Worm (Caenorhabditis elegans): Measurements from ENCODE around the gene ZC15.1.

DNA sequence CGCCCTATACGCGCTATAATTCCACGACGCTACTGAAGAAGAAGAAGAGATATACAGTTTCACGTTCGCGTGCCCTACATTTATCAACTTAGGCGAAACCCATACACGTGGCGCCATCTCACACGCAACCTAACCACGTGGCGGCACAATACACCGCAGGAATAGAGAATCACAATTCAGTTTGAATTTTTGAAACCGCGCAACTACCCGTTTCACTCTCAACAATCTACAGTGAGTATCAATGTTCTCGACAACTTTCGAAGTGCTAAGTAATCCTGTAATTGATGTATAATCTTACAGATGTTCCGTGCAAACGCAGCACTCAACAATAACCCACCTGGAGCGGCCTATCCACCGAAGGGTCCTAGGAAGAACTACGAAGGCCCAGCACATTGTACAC lies at the start of gene ZC15.1:
- TF ChIP-seq nhr-237 (tag; optimal IDR thresholded peaks at IDR 0.05): no peak
- TF ChIP-seq lsy-2 (tag; optimal IDR thresholded peaks at IDR 0.05): no peak
- TF ChIP-seq ceh-43 (GFP tag; optimal IDR thresholded peaks at IDR 0.05): no peak
- TF ChIP-seq unc-62 (GFP tag; optimal IDR thresholded peaks at IDR 0.05): no peak
- no peak for TF ChIP-seq drap-1 (GFP tag; optimal IDR thresholded peaks at IDR 0.05)
- no peak for TF ChIP-seq pha-4 (tag; optimal IDR thresholded peaks at IDR 0.05)
- no peak for TF ChIP-seq M03D4.4 (tag; optimal IDR thresholded peaks at IDR 0.05)
- no peak for TF ChIP-seq nhr-28 (tag; optimal IDR thresholded peaks at IDR 0.05)
- TF ChIP-seq ztf-11 (tag; optimal IDR thresholded peaks at IDR 0.05): no peak
- TF ChIP-seq ceh-39 (tag; optimal IDR thresholded peaks at IDR 0.05): no peak
- no peak for TF ChIP-seq blmp-1 (tag; optimal IDR thresholded peaks at IDR 0.05)
- no peak for TF ChIP-seq ces-1 (GFP tag; optimal IDR thresholded peaks at IDR 0.05)
- no peak for TF ChIP-seq elt-3 (tag; optimal IDR thresholded peaks at IDR 0.05)

Data from whole organism, mixed stage, embryonic.